Fruit fly (Drosophila melanogaster) whole organism, prepupa: ENCODE results near the gene salr.
A peak's percentile ranks its signal among the peaks of the same experiment; 100 is the strongest.

ENCODE experiments used
- CG3919 ChIP-seq: fragments of 200-800 bp; sonication (Bioruptor generic); optimal IDR thresholded peaks from 3 replicates; lab custom pipeline; 2016; ENCODE audit warnings: missing biosample characterization, missing genetic modification characterization
- Ets96B ChIP-seq: fragments of 200-800 bp; optimal IDR thresholded peaks from 2 replicates; lab custom pipeline; 2019; ENCODE audit warnings: missing biosample characterization, mild to moderate bottlenecking, missing genetic modification characterization, moderate library complexity
- Hr4 ChIP-seq: fragments of 200-800 bp; sonication (Bioruptor generic); optimal IDR thresholded peaks from 3 replicates; lab custom pipeline; 2016; ENCODE audit warnings: missing biosample characterization, missing genetic modification characterization
- Lpt ChIP-seq: fragments of 200-800 bp; sonication (Bioruptor generic); optimal IDR thresholded peaks from 3 replicates; lab custom pipeline; 2016; ENCODE audit warnings: missing biosample characterization, missing genetic modification characterization
- OdsH ChIP-seq: fragments of 200-800 bp; sonication (Bioruptor generic); optimal IDR thresholded peaks from 3 replicates; lab custom pipeline; 2016; ENCODE audit warnings: missing biosample characterization, missing genetic modification characterization
- Sox102F ChIP-seq: fragments of 200-800 bp; sonication (Bioruptor generic); optimal IDR thresholded peaks from 2 replicates; lab custom pipeline; 2016; ENCODE audit warnings: missing biosample characterization, mild to moderate bottlenecking, missing genetic modification characterization
- dsx ChIP-seq: fragments of 200-800 bp; optimal IDR thresholded peaks from 3 replicates; lab custom pipeline; 2019; ENCODE audit warnings: missing biosample characterization, mild to moderate bottlenecking, missing genetic modification characterization, moderate library complexity; ENCODE audit not compliant: poor library complexity, severe bottlenecking
- lz ChIP-seq: fragments of 200-800 bp; sonication (Bioruptor generic); optimal IDR thresholded peaks from 3 replicates; lab custom pipeline; 2016; ENCODE audit warnings: missing biosample characterization, missing genetic modification characterization
- ss ChIP-seq, 2 experiments: fragments of 200-800 bp; sonication (Bioruptor generic); optimal IDR thresholded peaks; 2 replicates in 1 of 2; 3 replicates in 1 of 2; lab custom pipeline; 2017 to 2018; ENCODE audit warnings: mild to moderate bottlenecking in 2 of 2, missing biosample characterization in 2 of 2, missing genetic modification characterization in 2 of 2, moderate library complexity in 1 of 2
- topi ChIP-seq: fragments of 200-800 bp; sonication (Bioruptor generic); optimal IDR thresholded peaks from 3 replicates; lab custom pipeline; 2016; ENCODE audit warnings: missing biosample characterization, missing genetic modification characterization
- vri ChIP-seq: fragments of 200-800 bp; sonication (Bioruptor generic); optimal IDR thresholded peaks from 3 replicates; lab custom pipeline; 2016; ENCODE audit warnings: missing biosample characterization, mild to moderate bottlenecking, missing genetic modification characterization

DNA sequence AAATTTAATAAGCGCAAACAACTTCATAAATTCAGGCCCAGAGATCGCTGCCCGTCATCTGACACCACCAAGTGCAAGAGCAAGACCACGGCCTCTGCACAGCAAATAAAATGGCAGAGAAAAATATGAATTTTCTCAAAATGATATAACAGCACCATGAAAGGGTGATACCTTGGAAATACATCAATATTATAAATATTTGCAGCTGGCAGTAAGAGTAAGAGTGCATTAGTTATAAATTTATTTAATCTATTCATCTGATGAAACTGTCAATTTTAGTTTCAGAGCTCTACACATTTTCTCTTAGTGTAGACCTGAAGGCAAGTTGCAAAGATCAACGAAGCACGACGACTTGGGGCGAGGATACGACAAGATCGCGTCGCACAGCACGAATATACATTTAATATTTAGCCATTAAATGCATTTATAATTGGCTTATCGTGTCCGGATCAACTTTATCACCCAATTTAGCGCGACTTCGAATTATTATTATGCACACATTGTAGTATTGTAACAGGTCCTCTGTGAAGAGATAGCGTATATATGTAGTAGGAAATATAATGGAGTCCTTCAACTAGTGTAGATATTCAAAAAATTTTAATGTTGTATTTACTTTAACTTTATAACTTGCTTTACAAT, 27.8 kb downstream of the salr start:
- TF ChIP-seq ss (GFP tag; optimal IDR thresholded peaks at IDR 0.05; lab: Kevin White, UChicago) (peak; percentile 60 to 74), Hr4 (peak; percentile 74), Sox102F (GFP tag; lab: Kevin White, UChicago) (peak; percentile 56), Lpt (GFP tag; lab: Kevin White, UChicago) (peak; percentile 61), Ets96B (tag; lab: Kevin White, UChicago) (peak; percentile 67), CG3919 (GFP tag; lab: Kevin White, UChicago) (peak; percentile 67), vri (GFP tag; lab: Kevin White, UChicago) (peak; percentile 21), OdsH (GFP tag; lab: Kevin White, UChicago) (peak; percentile 43), dsx (GFP tag; lab: Kevin White, UChicago) (peak; percentile 56), lz (GFP tag; lab: Kevin White, UChicago) (peak; percentile 39), topi (GFP tag; lab: Kevin White, UChicago) (peak; percentile 54)
